Fruit fly (Drosophila melanogaster): Measurements from ENCODE around the gene CG31091.

DNA sequence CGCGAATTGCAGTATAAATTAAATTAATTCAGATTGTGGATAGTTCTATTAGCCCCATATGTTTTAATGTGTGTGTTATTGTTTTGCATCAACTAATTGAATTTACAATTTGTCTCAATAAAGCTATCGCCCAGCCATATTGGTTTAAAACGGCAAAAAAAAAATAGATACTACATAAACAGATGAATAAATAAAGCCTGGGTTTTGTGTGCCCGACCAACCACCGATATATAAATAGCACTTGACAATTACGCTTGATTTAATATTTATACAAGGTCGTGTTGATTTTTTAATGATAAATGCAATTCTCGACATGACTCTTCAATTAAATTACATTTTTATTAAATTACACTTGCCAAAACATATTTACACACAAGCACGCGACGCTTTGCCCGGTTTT lies 29.3 kb upstream of the CG31091 start:
- TF ChIP-seq CG8478 (optimal IDR thresholded peaks at IDR 0.05) (no peak), CTCF (optimal IDR thresholded peaks at IDR 0.05) (no peak)
